Fruit fly (Drosophila melanogaster) whole organism, prepupa: ENCODE measurements around the gene CG13623.

Experiments used
- CG11902 ChIP-seq: fragments of 200-800 bp; sonication (Bioruptor generic); optimal IDR thresholded peaks from 3 replicates; lab custom pipeline; 2016; ENCODE audit warnings: missing biosample characterization, missing genetic modification characterization
- CG16779 ChIP-seq: fragments of 200-800 bp; sonication (Bioruptor generic); optimal IDR thresholded peaks from 3 replicates; lab custom pipeline; 2017; ENCODE audit warnings: missing biosample characterization, mild to moderate bottlenecking, missing genetic modification characterization
- CG32006 ChIP-seq: fragments of 200-800 bp; sonication (Bioruptor generic); optimal IDR thresholded peaks from 3 replicates; lab custom pipeline; 2017; ENCODE audit warnings: missing biosample characterization, mild to moderate bottlenecking, missing genetic modification characterization
- CG4318 ChIP-seq: fragments of 200-800 bp; sonication (Bioruptor generic); optimal IDR thresholded peaks from 3 replicates; lab custom pipeline; 2017; ENCODE audit warnings: missing biosample characterization, mild to moderate bottlenecking, missing genetic modification characterization
- CG8119 ChIP-seq: fragments of 200-800 bp; sonication (Bioruptor generic); IDR thresholded peaks from 3 replicates; pipeline ENCODE4 v1.3.6; 2022; ENCODE audit warnings: missing biosample characterization, missing genetic modification characterization
- Eip78C ChIP-seq: fragments of 200-800 bp; sonication (Bioruptor generic); peaks from one replicate; lab custom pipeline; 2016; ENCODE audit warnings: missing biosample characterization, missing genetic modification characterization
- Eip93F ChIP-seq: fragments of 200-800 bp; sonication (Bioruptor generic); optimal IDR thresholded peaks from 2 replicates; lab custom pipeline; 2016; ENCODE audit warnings: missing biosample characterization, mild to moderate bottlenecking, missing genetic modification characterization
- Met ChIP-seq: fragments of 200-800 bp; sonication (Bioruptor generic); optimal IDR thresholded peaks from 3 replicates; lab custom pipeline; 2016; ENCODE audit warnings: missing biosample characterization, missing genetic modification characterization
- OdsH ChIP-seq: fragments of 200-800 bp; sonication (Bioruptor generic); optimal IDR thresholded peaks from 3 replicates; lab custom pipeline; 2016; ENCODE audit warnings: missing biosample characterization, missing genetic modification characterization
- esn ChIP-seq: fragments of 200-800 bp; sonication (Bioruptor generic); optimal IDR thresholded peaks from 2 replicates; lab custom pipeline; 2016; ENCODE audit warnings: missing biosample characterization, mild to moderate bottlenecking, missing genetic modification characterization, moderate library complexity
- salr ChIP-seq, 2 experiments: fragments of 200-800 bp; sonication (Bioruptor generic); optimal IDR thresholded peaks; 3 replicates each; lab custom pipeline; 2016 to 2018; ENCODE audit warnings: missing biosample characterization in 2 of 2, missing genetic modification characterization in 2 of 2, mild to moderate bottlenecking in 1 of 2
- vri ChIP-seq: fragments of 200-800 bp; sonication (Bioruptor generic); optimal IDR thresholded peaks from 3 replicates; lab custom pipeline; 2016; ENCODE audit warnings: missing biosample characterization, mild to moderate bottlenecking, missing genetic modification characterization

dm6 chr3R:24574123-24574522 lies 43.8 kb upstream of the CG13623 start:
- TF ChIP-seq CG4318 (GFP tag; lab: Kevin White, UChicago) = no peak
- peak; percentile 17 for TF ChIP-seq CG32006
- TF ChIP-seq CG8119 (GFP tag; lab: Robert Waterston, UW) = no peak
- no peak for TF ChIP-seq CG11902
- TF ChIP-seq Eip93F = no peak
- peak; percentile 61 for TF ChIP-seq esn
- TF ChIP-seq salr (GFP tag; optimal IDR thresholded peaks at IDR 0.05; lab: Kevin White, UChicago) = peak in 1 of 2 experiments; percentile 8
- TF ChIP-seq OdsH (GFP tag; lab: Kevin White, UChicago) = peak; percentile 29
- no peak for TF ChIP-seq vri
- peak; percentile 83 for TF ChIP-seq Eip78C (GFP tag; lab: Kevin White, UChicago)
- no peak for TF ChIP-seq CG16779 (tag; lab: Kevin White, UChicago)
- peak; percentile 42 for TF ChIP-seq Met (GFP tag; lab: Kevin White, UChicago)
